Fruit fly (Drosophila melanogaster) whole organism, embryonic: ENCODE data around the gene CAH3.
A peak's percentile ranks its signal among the peaks of the same experiment; 100 is the strongest.

ENCODE experiments used
- CG10321 ChIP-seq: fragments of 200-800 bp; sonication (Bioruptor generic); IDR thresholded peaks from 2 replicates; pipeline ENCODE4 v1.3.6; 2022; ENCODE audit warnings: missing biosample characterization, missing genetic modification characterization
- CG10462 ChIP-seq: fragments of 200-800 bp; sonication (Bioruptor generic); optimal IDR thresholded peaks from 2 replicates; lab custom pipeline; 2016; ENCODE audit warnings: missing biosample characterization, missing genetic modification characterization
- CG10959 ChIP-seq: fragments of 200-800 bp; sonication (Bioruptor generic); IDR thresholded peaks from 2 replicates; pipeline ENCODE4 v1.3.6; 2022; ENCODE audit warnings: missing biosample characterization, missing genetic modification characterization
- CG12071 ChIP-seq: fragments of 200-800 bp; sonication (Bioruptor generic); optimal IDR thresholded peaks from 3 replicates; lab custom pipeline; 2018; ENCODE audit warnings: missing biosample characterization, mild to moderate bottlenecking, missing genetic modification characterization
- CG1233 ChIP-seq: fragments of 200-800 bp; sonication (Bioruptor generic); optimal IDR thresholded peaks from 4 replicates; lab custom pipeline; 2018; ENCODE audit warnings: missing biosample characterization, mild to moderate bottlenecking, missing genetic modification characterization
- CG12744 ChIP-seq: fragments of 200-800 bp; sonication (Bioruptor generic); optimal IDR thresholded peaks from 2 replicates; lab custom pipeline; 2016; ENCODE audit warnings: missing biosample characterization, missing genetic modification characterization
- CG14860 ChIP-seq: fragments of 200-800 bp; sonication (Bioruptor generic); IDR thresholded peaks from 3 replicates; pipeline ENCODE4 v1.3.6; 2022; ENCODE audit warnings: missing biosample characterization, missing genetic modification characterization; ENCODE audit not compliant: partially characterized antibody
- CG15479 ChIP-seq: fragments of 200-800 bp; sonication (Bioruptor generic); optimal IDR thresholded peaks from 3 replicates; lab custom pipeline; 2019; ENCODE audit warnings: missing biosample characterization, mild to moderate bottlenecking, missing genetic modification characterization, moderate library complexity
- CG17328 ChIP-seq: fragments of 200-800 bp; sonication (Bioruptor generic); IDR thresholded peaks from 2 replicates; pipeline ENCODE4 v1.3.6; 2022; ENCODE audit warnings: missing biosample characterization, missing genetic modification characterization
- CG17912 ChIP-seq: fragments of 200-800 bp; sonication (Bioruptor generic); optimal IDR thresholded peaks from 2 replicates; lab custom pipeline; 2018; ENCODE audit warnings: missing biosample characterization, mild to moderate bottlenecking, missing genetic modification characterization
- CG4282 ChIP-seq: fragments of 200-800 bp; sonication (Bioruptor generic); optimal IDR thresholded peaks from 2 replicates; lab custom pipeline; 2016; ENCODE audit warnings: missing biosample characterization, missing genetic modification characterization
- CG4404 ChIP-seq: fragments of 200-800 bp; sonication (Bioruptor generic); IDR thresholded peaks from 2 replicates; pipeline ENCODE4 v1.3.6; 2022; ENCODE audit warnings: missing biosample characterization, missing genetic modification characterization
- CG6683 ChIP-seq: fragments of 200-800 bp; sonication (Bioruptor generic); optimal IDR thresholded peaks from 2 replicates; lab custom pipeline; 2017; ENCODE audit warnings: missing biosample characterization, mild to moderate bottlenecking, missing genetic modification characterization, missing genetic modification reagents
- CG6791 ChIP-seq: fragments of 200-800 bp; sonication (Bioruptor generic); IDR thresholded peaks from 3 replicates; pipeline ENCODE4 v1.3.6; 2022; ENCODE audit warnings: missing biosample characterization, missing genetic modification characterization; ENCODE audit not compliant: partially characterized antibody
- CG7839 ChIP-seq: fragments of 200-800 bp; sonication (Bioruptor generic); optimal IDR thresholded peaks from 3 replicates; lab custom pipeline; 2018; ENCODE audit warnings: missing biosample characterization, mild to moderate bottlenecking, missing genetic modification characterization, moderate library complexity
- CG7928 ChIP-seq: fragments of 200-800 bp; sonication (Bioruptor generic); optimal IDR thresholded peaks from 2 replicates; lab custom pipeline; 2017; ENCODE audit warnings: missing biosample characterization, mild to moderate bottlenecking, missing genetic modification characterization
- CG7987 ChIP-seq: fragments of 200-800 bp; sonication (Bioruptor generic); optimal IDR thresholded peaks from 2 replicates; lab custom pipeline; 2018; ENCODE audit warnings: missing biosample characterization, mild to moderate bottlenecking, missing genetic modification characterization, moderate library complexity
- CG9437 ChIP-seq: fragments of 200-800 bp; sonication (Bioruptor generic); optimal IDR thresholded peaks from 2 replicates; lab custom pipeline; 2018; ENCODE audit warnings: missing biosample characterization, mild to moderate bottlenecking, missing genetic modification characterization
- CG9932 ChIP-seq: fragments of 200-800 bp; sonication (Bioruptor generic); IDR thresholded peaks from 2 replicates; pipeline ENCODE4 v1.3.6; 2022; ENCODE audit warnings: missing biosample characterization, missing genetic modification characterization
- CTCF ChIP-seq: fragments of 200-800 bp; sonication (Bioruptor generic); optimal IDR thresholded peaks from 2 replicates; lab custom pipeline; 2017; ENCODE audit warnings: missing biosample characterization, mild to moderate bottlenecking, missing genetic modification characterization, moderate library complexity
- CoRest ChIP-seq: fragments of 200-800 bp; sonication (Bioruptor generic); optimal IDR thresholded peaks from 3 replicates; lab custom pipeline; 2018; ENCODE audit warnings: missing biosample characterization, mild to moderate bottlenecking, missing genetic modification characterization, moderate library complexity
- D19B ChIP-seq: fragments of 200-800 bp; sonication (Bioruptor generic); optimal IDR thresholded peaks from 2 replicates; lab custom pipeline; 2017; ENCODE audit warnings: missing biosample characterization, mild to moderate bottlenecking, missing genetic modification characterization
- Deaf1 ChIP-seq: fragments of 200-800 bp; optimal IDR thresholded peaks from 3 replicates; lab custom pipeline; 2019; ENCODE audit warnings: missing biosample characterization, mild to moderate bottlenecking, missing genetic modification characterization, moderate library complexity
- Dp ChIP-seq: fragments of 200-800 bp; sonication (Bioruptor generic); optimal IDR thresholded peaks from 2 replicates; lab custom pipeline; 2018; ENCODE audit warnings: missing biosample characterization, mild to moderate bottlenecking, missing genetic modification characterization, moderate library complexity
- E2f1 ChIP-seq: fragments of 200-800 bp; sonication (Bioruptor generic); IDR thresholded peaks from 2 replicates; pipeline ENCODE4 v1.3.6; 2022; ENCODE audit warnings: missing biosample characterization, missing genetic modification characterization
- E2f2 ChIP-seq: fragments of 200-800 bp; sonication (Bioruptor generic); IDR thresholded peaks from 2 replicates; pipeline ENCODE4 v1.3.6; 2022; ENCODE audit warnings: missing biosample characterization, missing genetic modification characterization
- Gug ChIP-seq: fragments of 200-800 bp; sonication (Bioruptor generic); IDR thresholded peaks from 4 replicates; pipeline ENCODE4 v1.3.6; 2022; ENCODE audit warnings: missing biosample characterization, missing genetic modification characterization
- Hr51 ChIP-seq, 2 experiments: fragments of 200-800 bp; sonication (Bioruptor generic); optimal IDR thresholded peaks; 2 replicates in 1 of 2; 3 replicates in 1 of 2; lab custom pipeline; 2016 to 2018; ENCODE audit warnings: missing biosample characterization in 2 of 2, missing genetic modification characterization in 2 of 2, mild to moderate bottlenecking in 1 of 2, moderate library complexity in 1 of 2
- Mad ChIP-seq: fragments of 200-800 bp; sonication (Bioruptor generic); optimal IDR thresholded peaks from 2 replicates; lab custom pipeline; 2016; ENCODE audit warnings: missing biosample characterization, missing genetic modification characterization
- ase ChIP-seq: fragments of 200-800 bp; sonication (Bioruptor generic); IDR thresholded peaks from 3 replicates; pipeline ENCODE4 v1.3.6; 2022; ENCODE audit warnings: missing biosample characterization, missing genetic modification characterization
- bcd ChIP-seq: fragments of 200-800 bp; sonication (Bioruptor generic); optimal IDR thresholded peaks from 2 replicates; lab custom pipeline; 2017; ENCODE audit warnings: missing biosample characterization, mild to moderate bottlenecking, missing genetic modification characterization
- br ChIP-seq: fragments of >200 bp; optimal IDR thresholded peaks from 2 replicates; lab custom pipeline; 2017
- fd102C ChIP-seq: fragments of 200-800 bp; sonication (Bioruptor generic); optimal IDR thresholded peaks from 2 replicates; lab custom pipeline; 2018; ENCODE audit warnings: missing biosample characterization, mild to moderate bottlenecking, missing genetic modification characterization, moderate library complexity
- ftz-f1 ChIP-seq: fragments of 200-800 bp; sonication (Bioruptor generic); optimal IDR thresholded peaks from 2 replicates; lab custom pipeline; 2016; ENCODE audit warnings: missing biosample characterization, missing genetic modification characterization
- gcm2 ChIP-seq: fragments of 200-800 bp; sonication (Bioruptor generic); optimal IDR thresholded peaks from 2 replicates; lab custom pipeline; 2016; ENCODE audit warnings: missing biosample characterization, missing genetic modification characterization
- hbn ChIP-seq: fragments of 200-800 bp; sonication (Bioruptor generic); IDR thresholded peaks from 2 replicates; pipeline ENCODE4 v1.3.6; 2022; ENCODE audit warnings: missing biosample characterization, missing genetic modification characterization; ENCODE audit not compliant: partially characterized antibody
- nau ChIP-seq: fragments of 200-800 bp; sonication (Bioruptor generic); optimal IDR thresholded peaks from 3 replicates; lab custom pipeline; 2017; ENCODE audit warnings: missing biosample characterization, mild to moderate bottlenecking, missing genetic modification characterization, missing genetic modification reagents
- pita ChIP-seq: fragments of 200-800 bp; sonication (Bioruptor generic); optimal IDR thresholded peaks from 2 replicates; lab custom pipeline; 2017; ENCODE audit warnings: missing biosample characterization, mild to moderate bottlenecking, missing genetic modification characterization
- pros ChIP-seq: fragments of 200-800 bp; sonication (Bioruptor generic); optimal IDR thresholded peaks from 3 replicates; lab custom pipeline; 2019; ENCODE audit warnings: missing biosample characterization, mild to moderate bottlenecking, missing genetic modification characterization, moderate library complexity
- scrt ChIP-seq: fragments of 200-800 bp; sonication (Bioruptor generic); optimal IDR thresholded peaks from 2 replicates; lab custom pipeline; 2018; ENCODE audit warnings: missing biosample characterization, mild to moderate bottlenecking, missing genetic modification characterization, moderate library complexity
- seq ChIP-seq: fragments of 200-800 bp; sonication (Bioruptor generic); IDR thresholded peaks from 2 replicates; pipeline ENCODE4 v1.3.6; 2022; ENCODE audit warnings: missing biosample characterization, missing genetic modification characterization
- slbo ChIP-seq: fragments of 200-800 bp; sonication (Bioruptor generic); IDR thresholded peaks from 2 replicates; pipeline ENCODE4 v1.3.6; 2022; ENCODE audit warnings: missing biosample characterization, missing genetic modification characterization
- stwl ChIP-seq: fragments of 200-800 bp; sonication (Bioruptor generic); optimal IDR thresholded peaks from 3 replicates; lab custom pipeline; 2018; ENCODE audit warnings: missing biosample characterization, mild to moderate bottlenecking, missing genetic modification characterization, moderate library complexity
- unpg ChIP-seq: fragments of 200-800 bp; sonication (Bioruptor generic); optimal IDR thresholded peaks from 3 replicates; lab custom pipeline; 2018; ENCODE audit warnings: missing biosample characterization, mild to moderate bottlenecking, missing genetic modification characterization, moderate library complexity
- vvl ChIP-seq: fragments of 200-800 bp; sonication (Bioruptor generic); IDR thresholded peaks from 2 replicates; pipeline ENCODE4 v1.3.6; 2022; ENCODE audit warnings: missing biosample characterization, missing genetic modification characterization
- zen ChIP-seq: fragments of 200-800 bp; sonication (Bioruptor generic); optimal IDR thresholded peaks from 3 replicates; lab custom pipeline; 2018; ENCODE audit warnings: missing biosample characterization, mild to moderate bottlenecking, missing genetic modification characterization, moderate library complexity

Gene CAH3

dm6 chrX:8671348-8672298 lies 9.4 kb upstream of the CAH3 start (continued):
- TF ChIP-seq CG7839 (tag; lab: Kevin White, UChicago) (peak; percentile 47), unpg (GFP tag; lab: Kevin White, UChicago) (peak; percentile 21)

dm6 chrX:8676631-8677224 lies 4.3 kb upstream of the CAH3 start, which contains the start of gene Rubicon:
Gene Rubicon (plus strand): TSS chrX:8677063.
- TF ChIP-seq CG9932 (GFP tag; lab: Robert Waterston, UW) (peak; percentile 64), CG17328 (GFP tag; lab: Robert Waterston, UW) (no peak), zen (peak; percentile 78), nau (GFP tag; lab: Kevin White, UChicago) (no peak), CG7839 (tag; lab: Kevin White, UChicago) (peak; percentile 15), E2f1 (GFP tag; lab: Robert Waterston, UW) (peak; percentile 27; the same call in 1 of the 2 replicates), D19B (GFP tag; lab: Kevin White, UChicago) (no peak), CG6683 (GFP tag; lab: Kevin White, UChicago) (peak; percentile 5), hbn (peak; percentile 86), CG14860 (GFP tag; lab: Robert Waterston, UW) (peak; percentile 84), slbo (peak; percentile 52), CG6791 (peak; percentile 87), CTCF (GFP tag; lab: Kevin White, UChicago) (peak; percentile 96), stwl (peak; percentile 84), CG4404 (GFP tag; lab: Robert Waterston, UW) (no peak), Gug (GFP tag; lab: Robert Waterston, UW) (no peak), Mad (GFP tag; lab: Kevin White, UChicago) (peak; percentile 7), CoRest (tag; lab: Kevin White, UChicago) (peak; percentile 53), CG10462 (peak; percentile 96), CG4282 (GFP tag; lab: Kevin White, UChicago) (peak; percentile 39), seq (GFP tag; lab: Robert Waterston, UW) (no peak), pita (GFP tag; lab: Kevin White, UChicago) (peak; percentile 97), CG7987 (peak; percentile 61), bcd (GFP tag; lab: Kevin White, UChicago) (peak; percentile 32), CG1233 (peak; percentile 44), scrt (GFP tag; lab: Kevin White, UChicago) (peak; percentile 5), CG7928 (no peak), Deaf1 (peak; percentile 6), CG10959 (GFP tag; lab: Robert Waterston, UW) (0 out of 2 replicates have a peak, but pooled peaks have one; percentile 15), CG17912 (GFP tag; lab: Kevin White, UChicago) (peak; percentile 62), CG15479 (GFP tag; lab: Kevin White, UChicago) (no peak), gcm2 (GFP tag; lab: Kevin White, UChicago) (no peak), br (lab: Kevin White, UChicago) (no peak), Hr51 (GFP tag; optimal IDR thresholded peaks at IDR 0.05; lab: Kevin White, UChicago) (peak; percentile 16 to 24), E2f2 (GFP tag; lab: Robert Waterston, UW) (peak; percentile 53; the same call in 1 of the 2 replicates), pros (GFP tag; lab: Kevin White, UChicago) (no peak), vvl (GFP tag; lab: Robert Waterston, UW) (peak; percentile 74), CG9437 (GFP tag; lab: Kevin White, UChicago) (no peak), Dp (GFP tag; lab: Kevin White, UChicago) (peak; percentile 58), ftz-f1 (GFP tag; lab: Kevin White, UChicago) (peak; percentile 97), fd102C (GFP tag; lab: Kevin White, UChicago) (peak; percentile 11), CG12744 (no peak), CG10321 (peak; percentile 68), ase (GFP tag; lab: Robert Waterston, UW) (no peak), CG12071 (GFP tag; lab: Kevin White, UChicago) (peak; percentile 3)
